Worm (Caenorhabditis elegans): ENCODE data around the gene C14E2.11.

Gene C14E2.11

ce11 chrX:1837703-1838102, 36.4 kb downstream of the C14E2.11 start (continued):
- TF ChIP-seq F57A8.1 (GFP tag; optimal IDR thresholded peaks at IDR 0.05) = peak; percentile 2
- peak; percentile 47 for TF ChIP-seq gei-17 (GFP tag; optimal IDR thresholded peaks at IDR 0.05)
- no peak for TF ChIP-seq madf-8 (GFP tag; conservative IDR thresholded peaks at IDR 0.05)
- TF ChIP-seq ceh-79 (tag; optimal IDR thresholded peaks at IDR 0.05) = peak; percentile 68
- no peak for TF ChIP-seq dpff-1 (tag; optimal IDR thresholded peaks at IDR 0.05)
- peak; percentile 24 for TF ChIP-seq fkh-3 (tag; optimal IDR thresholded peaks at IDR 0.05)
- no peak for TF ChIP-seq lsl-1 (GFP tag; optimal IDR thresholded peaks at IDR 0.05)
- TF ChIP-seq Y53G8AR.9 (GFP tag; conservative IDR thresholded peaks at IDR 0.05) = peak; percentile 28; the same call in 1 of the 2 replicates
- peak; percentile 69 for TF ChIP-seq madf-10 (tag; optimal IDR thresholded peaks at IDR 0.05)
- TF ChIP-seq die-1 (tag; optimal IDR thresholded peaks at IDR 0.05) = peak; percentile 86
- TF ChIP-seq attf-3 (GFP tag; conservative IDR thresholded peaks at IDR 0.05) = no peak
- peak; percentile 56 for TF ChIP-seq snpc-4 (GFP tag; optimal IDR thresholded peaks at IDR 0.05)
- peak in 3 of 4 experiments; percentile 63 to 71 (median 70) for TF ChIP-seq snpc-4 (tag; optimal IDR thresholded peaks at IDR 0.05)
- TF ChIP-seq ztf-28 (GFP tag; IDR thresholded peaks at IDR 0.05) = 0 out of 2 replicates have a peak, but pooled peaks have one; percentile 64
- TF ChIP-seq ama-1 (optimal IDR thresholded peaks at IDR 0.05) = no peak
- peak; percentile 0 to 86 for TF ChIP-seq ama-1 (GFP tag; optimal IDR thresholded peaks at IDR 0.05)
- peak; percentile 36; the same call in 1 of the 2 replicates for TF ChIP-seq mcd-1 (GFP tag; IDR thresholded peaks at IDR 0.05)
- TF ChIP-seq lir-1 (GFP tag; conservative IDR thresholded peaks at IDR 0.05) = 0 out of 2 replicates have a peak, but pooled peaks have one; percentile 33
- TF ChIP-seq pbrm-1 (GFP tag; IDR thresholded peaks at IDR 0.05) = peak; percentile 64; the same call in 1 of the 2 replicates
- peak; percentile 76; the same call in 1 of the 2 replicates for TF ChIP-seq ztf-25 (GFP tag; IDR thresholded peaks at IDR 0.05)
- no peak for TF ChIP-seq C06A6.2 (GFP tag; conservative IDR thresholded peaks at IDR 0.05)
- peak; percentile 35 for TF ChIP-seq repo-1 (tag; optimal IDR thresholded peaks at IDR 0.05)
- peak; percentile 5 for TF ChIP-seq K12H6.12 (tag; optimal IDR thresholded peaks at IDR 0.05)
- no peak for TF ChIP-seq B0019.2 (GFP tag; conservative IDR thresholded peaks at IDR 0.05)
- no peak for TF ChIP-seq mel-28 (tag; optimal IDR thresholded peaks at IDR 0.05; ENCODE audit: borderline replicate concordance)
- no peak for TF ChIP-seq aptf-3 (GFP tag; IDR thresholded peaks at IDR 0.05)
- TF ChIP-seq ztf-3 (GFP tag; optimal IDR thresholded peaks at IDR 0.05) = no peak
- TF ChIP-seq zim-3 (tag; optimal IDR thresholded peaks at IDR 0.05) = peak; percentile 83
- TF ChIP-seq snpc-1.3 (tag; optimal IDR thresholded peaks at IDR 0.05; ENCODE audit: insufficient read depth) = peak; percentile 89
- TF ChIP-seq cebp-2 (GFP tag; IDR thresholded peaks at IDR 0.05) = 0 out of 2 replicates have a peak, but pooled peaks have one; percentile 23
- TF ChIP-seq egl-44 (GFP tag; IDR thresholded peaks at IDR 0.05) = peak; percentile 71; the same call in 1 of the 2 replicates
- 0 out of 2 replicates have a peak, but pooled peaks have one; percentile 30 for TF ChIP-seq let-526 (GFP tag; IDR thresholded peaks at IDR 0.05)
- peak; percentile 70; the same call in 1 of the 2 replicates for TF ChIP-seq nfyb-1 (GFP tag; IDR thresholded peaks at IDR 0.05)
- peak; percentile 69 for TF ChIP-seq chd-7 (tag; optimal IDR thresholded peaks at IDR 0.05)

- TF ChIP-seq lsl-1 (GFP tag; optimal IDR thresholded peaks at IDR 0.05) = no peak
- no peak for TF ChIP-seq snpc-1.3 (tag; optimal IDR thresholded peaks at IDR 0.05; ENCODE audit: insufficient read depth)
- TF ChIP-seq lin-35 (GFP tag; optimal IDR thresholded peaks at IDR 0.05) = peak in 1 of 3 experiments; percentile 1
- TF ChIP-seq hmg-1.2 (GFP tag; IDR thresholded peaks at IDR 0.05) = peak; percentile 58; the same call in 1 of the 2 replicates
Measured at ce11 chrX:1845493-1845892, 44.2 kb downstream of the C14E2.11 start, which contains the start of gene T26C11.4. T26C11.4 (minus strand) TSS chrX:1845546.

ce11 chrX:1847685-1848084, 46.4 kb downstream of the C14E2.11 start:
- TF ChIP-seq madf-6 (GFP tag; IDR thresholded peaks at IDR 0.05) (no peak), Y79H2A.3 (GFP tag; conservative IDR thresholded peaks at IDR 0.05) (no peak), gei-17 (GFP tag; optimal IDR thresholded peaks at IDR 0.05) (no peak), mcd-1 (GFP tag; IDR thresholded peaks at IDR 0.05) (no peak), ceh-40 (GFP tag; IDR thresholded peaks at IDR 0.05) (no peak), F10E7.11 (tag; optimal IDR thresholded peaks at IDR 0.05) (no peak), hmg-1.2 (GFP tag; IDR thresholded peaks at IDR 0.05) (no peak), F33H1.4 (GFP tag; IDR thresholded peaks at IDR 0.05) (no peak), lsy-27 (tag; optimal IDR thresholded peaks at IDR 0.05; ENCODE audit: borderline replicate concordance, insufficient read depth) (no peak), nfyb-1 (GFP tag; IDR thresholded peaks at IDR 0.05) (no peak), hlh-26 (GFP tag; conservative IDR thresholded peaks at IDR 0.05) (no peak), ceh-58 (GFP tag; IDR thresholded peaks at IDR 0.05) (no peak), egl-18 (GFP tag; IDR thresholded peaks at IDR 0.05) (no peak), ztf-26 (tag; optimal IDR thresholded peaks at IDR 0.05) (no peak), nfya-1 (tag; optimal IDR thresholded peaks at IDR 0.05; ENCODE audit: borderline replicate concordance, insufficient read depth) (no peak)

Measured in whole organism, young adult.